Fruit fly (Drosophila melanogaster) whole organism, pupa: ENCODE data around the gene fzy.

Experiments used
- CG14655 ChIP-seq: fragments of 200-800 bp; sonication (Bioruptor generic); optimal IDR thresholded peaks from 3 replicates; lab custom pipeline; 2017; ENCODE audit warnings: mild to moderate bottlenecking, missing biosample characterization, missing genetic modification reagents, missing genetic modification characterization
- CG9948 ChIP-seq: fragments of 200-800 bp; sonication (Bioruptor generic); optimal IDR thresholded peaks from 2 replicates; lab custom pipeline; 2018; ENCODE audit warnings: missing biosample characterization, mild to moderate bottlenecking, missing genetic modification characterization, moderate library complexity
- Ets98B ChIP-seq: fragments of 200-800 bp; sonication (Bioruptor generic); IDR thresholded peaks from 2 replicates; pipeline ENCODE4 v1.3.6; 2022; ENCODE audit warnings: missing biosample characterization, missing genetic modification characterization
- Pif1B ChIP-seq: fragments of 200-800 bp; sonication (Bioruptor generic); optimal IDR thresholded peaks from 3 replicates; lab custom pipeline; 2016; ENCODE audit warnings: missing biosample characterization, missing genetic modification characterization
- Snoo ChIP-seq: fragments of 200-800 bp; sonication (Bioruptor generic); optimal IDR thresholded peaks from 3 replicates; lab custom pipeline; 2017; ENCODE audit warnings: missing biosample characterization, mild to moderate bottlenecking, missing genetic modification characterization, inconsistent platforms

dm6 chr2L:16319743-16320142 lies 9.0 kb downstream of the fzy start:
- TF ChIP-seq Ets98B (GFP tag; lab: Robert Waterston, UW) (no peak), CG14655 (GFP tag; lab: Kevin White, UChicago) (no peak), Snoo (tag; lab: Kevin White, UChicago) (no peak), CG9948 (tag; lab: Kevin White, UChicago) (no peak), Pif1B (no peak)
